Fruit fly (Drosophila melanogaster) whole organism, wandering third instar larva: Measurements from ENCODE around the gene Lon.

ENCODE experiments used
- HLH106 ChIP-seq: fragments of 200-800 bp; optimal IDR thresholded peaks from 3 replicates; lab custom pipeline; 2019; ENCODE audit warnings: missing biosample characterization, mild to moderate bottlenecking, missing genetic modification characterization, moderate library complexity
- Hr78 ChIP-seq: fragments of >200 bp; optimal IDR thresholded peaks from 2 replicates; lab custom pipeline; 2017; ENCODE audit warnings: missing biosample characterization, missing genetic modification characterization
- OdsH ChIP-seq: fragments of 200-800 bp; sonication (Bioruptor generic); optimal IDR thresholded peaks from 2 replicates; lab custom pipeline; 2016; ENCODE audit warnings: missing biosample characterization, mild to moderate bottlenecking, missing genetic modification characterization
- dl ChIP-seq, 2 experiments: fragments of 175-275, 200-275 bp in 1 of 2; fragments of 200-275 bp in 1 of 2; sonication (Bioruptor generic); optimal IDR thresholded peaks; lab custom pipeline; 2018; ENCODE audit warnings: mild to moderate bottlenecking in 2 of 2, missing biosample characterization in 2 of 2, missing genetic modification characterization in 2 of 2, moderate library complexity in 2 of 2; ENCODE audit not compliant: partially characterized antibody in 2 of 2, insufficient read depth in 1 of 2
- foxo ChIP-seq, 2 experiments: fragments of 200-800 bp; sonication (Bioruptor generic); optimal IDR thresholded peaks; 2 replicates in 1 of 2; 3 replicates in 1 of 2; lab custom pipeline; 2016 to 2017; ENCODE audit warnings: missing biosample characterization in 2 of 2, missing genetic modification characterization in 2 of 2
- h ChIP-seq: fragments of 200-800 bp; sonication (Bioruptor generic); optimal IDR thresholded peaks from 3 replicates; lab custom pipeline; 2016; ENCODE audit warnings: missing biosample characterization, mild to moderate bottlenecking, missing genetic modification characterization
- sv ChIP-seq: fragments of 200-800 bp; sonication (Bioruptor generic); optimal IDR thresholded peaks from 3 replicates; lab custom pipeline; 2016; ENCODE audit warnings: missing biosample characterization, missing genetic modification characterization
- usp ChIP-seq: fragments of >200 bp; optimal IDR thresholded peaks from 2 replicates; lab custom pipeline; 2017; ENCODE audit warnings: missing biosample characterization, missing genetic modification characterization

DNA sequence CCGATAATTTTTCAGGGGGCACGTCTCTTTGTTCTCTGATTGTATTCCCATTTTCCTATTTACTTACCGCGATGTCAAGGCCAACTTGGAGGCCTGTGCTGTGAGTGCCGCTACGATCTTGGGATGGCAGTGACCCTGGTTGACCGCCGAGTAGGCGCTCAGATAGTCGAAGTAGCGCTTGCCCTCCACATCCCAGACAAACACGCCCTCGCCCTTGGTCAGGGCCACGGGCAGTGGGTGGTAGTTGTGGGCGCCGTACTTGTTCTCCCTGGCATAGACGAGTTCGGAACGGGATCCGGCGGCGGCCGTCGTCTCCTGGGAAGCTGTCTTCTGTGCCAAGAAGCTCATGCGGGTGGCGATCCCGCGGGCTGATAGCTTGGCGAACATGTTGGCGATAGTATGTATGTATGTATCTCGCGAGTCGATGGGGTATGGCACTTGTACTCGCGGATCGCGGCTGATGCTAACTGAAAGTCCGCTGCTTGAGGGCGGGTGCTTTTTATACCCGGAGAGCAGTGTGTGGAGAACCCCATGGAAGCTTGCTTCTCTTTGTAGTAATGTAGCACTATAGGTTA is 37.5 kb upstream of the Lon start, which contains the start of gene Oat:
- TF ChIP-seq h (GFP tag; lab: Kevin White, UChicago) (no peak), foxo (GFP tag; optimal IDR thresholded peaks at IDR 0.05; lab: Kevin White, UChicago) (no peak), OdsH (GFP tag; lab: Kevin White, UChicago) (no peak), sv (no peak), dl (GFP tag; optimal IDR thresholded peaks at IDR 0.05; lab: Kevin White, UChicago; ENCODE audit: insufficient read depth in 1 of 2, partially characterized antibody in 2 of 2) (no peak), usp (no peak), HLH106 (tag; lab: Kevin White, UChicago) (no peak), Hr78 (GFP tag; lab: Kevin White, UChicago) (no peak)
